Worm (Caenorhabditis elegans): ENCODE results near the gene R11G10.4.

Gene R11G10.4

ce11 chrV:13506321-13506720, at the start of gene R11G10.4:
R11G10.4 (plus strand) TSS chrV:13506621.
- TF ChIP-seq W03F9.2 (tag; optimal IDR thresholded peaks at IDR 0.05) (no peak), dao-5 (tag; optimal IDR thresholded peaks at IDR 0.05) (no peak), him-1 (tag; optimal IDR thresholded peaks at IDR 0.05) (no peak)

- TF ChIP-seq him-1 (tag; optimal IDR thresholded peaks at IDR 0.05) (no peak), W03F9.2 (tag; optimal IDR thresholded peaks at IDR 0.05) (no peak), dao-5 (tag; optimal IDR thresholded peaks at IDR 0.05) (no peak)
Measured at ce11 chrV:13457858-13458257, 48.6 kb upstream of the R11G10.4 start, which contains the start of gene F25H9.2. F25H9.2 (plus strand) TSS chrV:13458083.

- no peak for TF ChIP-seq him-1 (tag; optimal IDR thresholded peaks at IDR 0.05)
- no peak for TF ChIP-seq dao-5 (tag; optimal IDR thresholded peaks at IDR 0.05)
- TF ChIP-seq W03F9.2 (tag; optimal IDR thresholded peaks at IDR 0.05) = no peak
Measured at ce11 chrV:13459323-13459722, 47.1 kb upstream of the R11G10.4 start, which contains the start of gene bath-39. bath-39 (plus strand) TSS chrV:13459459.

ce11 chrV:13462974-13463373, 43.4 kb upstream of the R11G10.4 start, which contains the start of gene frm-10:
frm-10 (plus strand) TSS chrV:13463207.
- TF ChIP-seq W03F9.2 (tag; optimal IDR thresholded peaks at IDR 0.05) (peak; percentile 55), dao-5 (tag; optimal IDR thresholded peaks at IDR 0.05) (no peak)

- TF ChIP-seq dao-5 (tag; optimal IDR thresholded peaks at IDR 0.05) (no peak), him-1 (tag; optimal IDR thresholded peaks at IDR 0.05) (no peak), W03F9.2 (tag; optimal IDR thresholded peaks at IDR 0.05) (no peak)
Measured at ce11 chrV:13464123-13464522, 42.3 kb upstream of the R11G10.4 start.

- TF ChIP-seq him-1 (tag; optimal IDR thresholded peaks at IDR 0.05) (peak; percentile 80), W03F9.2 (tag; optimal IDR thresholded peaks at IDR 0.05) (peak; percentile 73), dao-5 (tag; optimal IDR thresholded peaks at IDR 0.05) (no peak)
Measured at ce11 chrV:13468190-13468765, 38.1 kb upstream of the R11G10.4 start, which contains the start of the genes F25H9.6 and F25H9.7. F25H9.6 (minus strand) TSS chrV:13468361. F25H9.7 (plus strand) TSS chrV:13468376.

ce11 chrV:13472062-13472461, 34.4 kb upstream of the R11G10.4 start:
- no peak for TF ChIP-seq him-1 (tag; optimal IDR thresholded peaks at IDR 0.05)
- TF ChIP-seq dao-5 (tag; optimal IDR thresholded peaks at IDR 0.05) = no peak
- no peak for TF ChIP-seq W03F9.2 (tag; optimal IDR thresholded peaks at IDR 0.05)

- TF ChIP-seq W03F9.2 (tag; optimal IDR thresholded peaks at IDR 0.05) (no peak), him-1 (tag; optimal IDR thresholded peaks at IDR 0.05) (no peak), dao-5 (tag; optimal IDR thresholded peaks at IDR 0.05) (no peak)
Measured at ce11 chrV:13473467-13473866, 33.0 kb upstream of the R11G10.4 start, which contains the start of gene T10G3.1. T10G3.1 (minus strand) TSS chrV:13473679.

ce11 chrV:13476350-13476749, 30.1 kb upstream of the R11G10.4 start, which contains the start of gene T10G3.8:
T10G3.8 (minus strand) TSS chrV:13476450.
- TF ChIP-seq him-1 (tag; optimal IDR thresholded peaks at IDR 0.05) (no peak), W03F9.2 (tag; optimal IDR thresholded peaks at IDR 0.05) (no peak), dao-5 (tag; optimal IDR thresholded peaks at IDR 0.05) (no peak)

ce11 chrV:13479766-13480165, 26.7 kb upstream of the R11G10.4 start, which contains the start of gene T10G3.2:
T10G3.2 (minus strand) TSS chrV:13479866.
- TF ChIP-seq dao-5 (tag; optimal IDR thresholded peaks at IDR 0.05) (no peak), him-1 (tag; optimal IDR thresholded peaks at IDR 0.05) (no peak), W03F9.2 (tag; optimal IDR thresholded peaks at IDR 0.05) (no peak)

ce11 chrV:13484339-13484738, 22.1 kb upstream of the R11G10.4 start, which contains the start of gene T10G3.4:
T10G3.4 (minus strand) TSS chrV:13484439.
- no peak for TF ChIP-seq W03F9.2 (tag; optimal IDR thresholded peaks at IDR 0.05)
- TF ChIP-seq dao-5 (tag; optimal IDR thresholded peaks at IDR 0.05) = no peak
- no peak for TF ChIP-seq him-1 (tag; optimal IDR thresholded peaks at IDR 0.05)

ce11 chrV:13485732-13486131, 20.7 kb upstream of the R11G10.4 start:
- no peak for TF ChIP-seq dao-5 (tag; optimal IDR thresholded peaks at IDR 0.05)
- no peak for TF ChIP-seq him-1 (tag; optimal IDR thresholded peaks at IDR 0.05)
- no peak for TF ChIP-seq W03F9.2 (tag; optimal IDR thresholded peaks at IDR 0.05)

- TF ChIP-seq him-1 (tag; optimal IDR thresholded peaks at IDR 0.05) (no peak), W03F9.2 (tag; optimal IDR thresholded peaks at IDR 0.05) (no peak), dao-5 (tag; optimal IDR thresholded peaks at IDR 0.05) (no peak)
Measured at ce11 chrV:13488297-13488803, 18.1 kb upstream of the R11G10.4 start.

- TF ChIP-seq W03F9.2 (tag; optimal IDR thresholded peaks at IDR 0.05) = no peak
- TF ChIP-seq him-1 (tag; optimal IDR thresholded peaks at IDR 0.05) = no peak
- no peak for TF ChIP-seq dao-5 (tag; optimal IDR thresholded peaks at IDR 0.05)
Measured at ce11 chrV:13489830-13490229, 16.6 kb upstream of the R11G10.4 start, which contains the start of gene T10G3.3. T10G3.3 (minus strand) TSS chrV:13490199.

All from whole organism, L4/young adult.